Worm (Caenorhabditis elegans) whole organism, L3 larva: ENCODE measurements around the gene fbxa-151.

Experiments used
- R02D3.7 ChIP-seq: fragments of 150-350 bp; optimal IDR thresholded peaks from 2 replicates; lab custom pipeline; 2014; ENCODE audit warnings: missing biosample characterization, missing genetic modification characterization
- ZK546.5 ChIP-seq: sonication (generic microtip); optimal IDR thresholded peaks from 2 replicates; lab custom pipeline; 2017; ENCODE audit warnings: missing biosample characterization, missing genetic modification characterization
- ama-1 ChIP-seq: fragments of 150-350 bp; optimal IDR thresholded peaks from 2 replicates; lab custom pipeline; 2018
- ceh-16 ChIP-seq: sonication (generic microtip); optimal IDR thresholded peaks from 2 replicates; lab custom pipeline; 2017; ENCODE audit warnings: missing biosample characterization, missing genetic modification characterization
- ceh-28 ChIP-seq: fragments of 150-350 bp; optimal IDR thresholded peaks from 2 replicates; lab custom pipeline; 2014; ENCODE audit warnings: missing biosample characterization, missing genetic modification reagents, missing genetic modification characterization
- egl-27 ChIP-seq: sonication (generic microtip); optimal IDR thresholded peaks from 4 replicates; lab custom pipeline; 2017; ENCODE audit warnings: missing biosample characterization, missing genetic modification reagents, missing genetic modification characterization
- egl-5 ChIP-seq: fragments of 150-350 bp; optimal IDR thresholded peaks from 2 replicates; lab custom pipeline; 2017; ENCODE audit warnings: missing biosample characterization, missing genetic modification reagents, missing genetic modification characterization, inconsistent platforms
- elt-1 ChIP-seq: fragments of 150-350 bp; optimal IDR thresholded peaks from 2 replicates; lab custom pipeline; 2014; ENCODE audit warnings: missing biosample characterization, missing genetic modification characterization
- elt-2 ChIP-seq: sonication (generic microtip); optimal IDR thresholded peaks from 2 replicates; lab custom pipeline; 2016; ENCODE audit warnings: missing genetic modification reagents, mild to moderate bottlenecking, missing genetic modification characterization, missing compliant biosample characterization
- eor-1 ChIP-seq, 2 experiments: fragments of 150-350 bp; optimal IDR thresholded peaks; 2 replicates each; lab custom pipeline; 2014 to 2018; ENCODE audit warnings: missing biosample characterization in 2 of 2, missing genetic modification characterization in 2 of 2
- fkh-2 ChIP-seq: fragments of 150-350 bp; optimal IDR thresholded peaks from 2 replicates; lab custom pipeline; 2014; ENCODE audit warnings: missing biosample characterization, missing genetic modification reagents, missing genetic modification characterization
- jun-1 ChIP-seq: fragments of 150-350 bp; optimal IDR thresholded peaks from 2 replicates; lab custom pipeline; 2014; ENCODE audit warnings: missing biosample characterization, missing genetic modification reagents, missing genetic modification characterization
- lin-15B ChIP-seq: fragments of 150-350 bp; optimal IDR thresholded peaks from 2 replicates; lab custom pipeline; 2014; ENCODE audit warnings: missing biosample characterization, missing genetic modification characterization
- mdl-1 ChIP-seq: fragments of 150-350 bp; optimal IDR thresholded peaks from 2 replicates; lab custom pipeline; 2014; ENCODE audit warnings: missing biosample characterization, missing genetic modification characterization
- mml-1 ChIP-seq: fragments of 150-350 bp; sonication (generic microtip); optimal IDR thresholded peaks from 3 replicates; lab custom pipeline; 2014; ENCODE audit warnings: missing biosample characterization, missing genetic modification characterization
- nhr-11 ChIP-seq: fragments of 150-350 bp; optimal IDR thresholded peaks from 2 replicates; lab custom pipeline; 2014; ENCODE audit warnings: missing biosample characterization, missing genetic modification characterization
- nhr-12 ChIP-seq: fragments of 150-350 bp; optimal IDR thresholded peaks from 2 replicates; lab custom pipeline; 2014; ENCODE audit warnings: missing biosample characterization, missing genetic modification characterization
- nhr-237 ChIP-seq: fragments of 150-350 bp; optimal IDR thresholded peaks from 2 replicates; lab custom pipeline; 2014; ENCODE audit warnings: missing biosample characterization, missing genetic modification characterization
- nhr-25 ChIP-seq: sonication (generic microtip); optimal IDR thresholded peaks from 2 replicates; lab custom pipeline; 2017; ENCODE audit warnings: missing biosample characterization, missing genetic modification characterization
- nhr-28 ChIP-seq: fragments of 150-350 bp; optimal IDR thresholded peaks from 2 replicates; lab custom pipeline; 2014; ENCODE audit warnings: missing biosample characterization, missing genetic modification characterization
- nhr-76 ChIP-seq: fragments of 150-350 bp; sonication (generic microtip); optimal IDR thresholded peaks from 5 replicates; lab custom pipeline; 2014; ENCODE audit warnings: missing biosample characterization, missing genetic modification characterization
- nhr-77 ChIP-seq: fragments of 150-350 bp; optimal IDR thresholded peaks from 2 replicates; lab custom pipeline; 2014; ENCODE audit warnings: missing biosample characterization, missing genetic modification characterization
- pha-4 ChIP-seq: fragments of 150-350 bp; optimal IDR thresholded peaks from 2 replicates; lab custom pipeline; 2014; ENCODE audit warnings: missing biosample characterization, missing genetic modification reagents, missing genetic modification characterization
- pqm-1 ChIP-seq: fragments of 150-350 bp; optimal IDR thresholded peaks from 2 replicates; lab custom pipeline; 2017; ENCODE audit warnings: missing biosample characterization, missing genetic modification characterization, inconsistent platforms
- sea-2 ChIP-seq: fragments of 150-350 bp; sonication (generic microtip); optimal IDR thresholded peaks from 4 replicates; lab custom pipeline; 2014; ENCODE audit warnings: missing biosample characterization, missing genetic modification reagents, missing genetic modification characterization
- snpc-4 ChIP-seq: fragments of 150-350 bp; optimal IDR thresholded peaks from 2 replicates; lab custom pipeline; 2014; ENCODE audit warnings: missing biosample characterization, missing genetic modification characterization
- tbx-2 ChIP-seq: sonication (generic microtip); optimal IDR thresholded peaks from 2 replicates; lab custom pipeline; 2016; ENCODE audit warnings: mild to moderate bottlenecking, missing genetic modification characterization, missing compliant biosample characterization
- unc-39 ChIP-seq: sonication (generic microtip); optimal IDR thresholded peaks from 4 replicates; lab custom pipeline; 2017; ENCODE audit warnings: missing biosample characterization, missing genetic modification characterization
- zag-1 ChIP-seq: fragments of 150-350 bp; optimal IDR thresholded peaks from 2 replicates; lab custom pipeline; 2014; ENCODE audit warnings: missing biosample characterization, missing genetic modification characterization
- ztf-11 ChIP-seq: fragments of 150-350 bp; optimal IDR thresholded peaks from 2 replicates; lab custom pipeline; 2014; ENCODE audit warnings: missing biosample characterization, missing genetic modification characterization
- ztf-4 ChIP-seq: fragments of 150-350 bp; optimal IDR thresholded peaks from 2 replicates; lab custom pipeline; 2014; ENCODE audit warnings: missing biosample characterization, missing genetic modification characterization

fbxa-151 gene

DNA sequence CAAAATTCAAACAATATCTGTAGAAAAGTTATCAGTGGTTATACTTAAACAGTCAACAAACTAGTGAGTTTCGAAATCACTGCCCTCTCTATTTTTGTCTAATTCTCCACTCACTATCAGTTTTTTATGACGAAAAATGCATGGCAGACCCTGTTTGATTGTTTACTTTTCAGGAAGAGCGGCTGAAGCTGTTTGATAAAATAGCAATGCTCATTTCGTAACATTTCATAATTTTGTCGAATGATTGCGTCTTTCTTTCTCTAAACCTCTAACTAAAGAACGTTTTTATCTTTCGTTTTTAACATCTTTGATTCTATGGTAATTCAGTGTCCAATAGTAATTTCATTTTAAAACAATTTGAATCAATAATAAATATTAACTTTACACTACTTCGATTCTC, 12.5 kb upstream of the fbxa-151 start:
- peak; percentile 98 for TF ChIP-seq pqm-1 (tag; lab: Kevin White, UChicago)
- TF ChIP-seq nhr-77 (tag; lab: Kevin White, UChicago): no peak
- peak; percentile 99 for TF ChIP-seq elt-2 (tag; lab: Kevin White, UChicago)
- peak; percentile 89 for TF ChIP-seq jun-1
- peak; percentile 95 for TF ChIP-seq pha-4 (tag; lab: Kevin White, UChicago)
- TF ChIP-seq ceh-28 (tag; lab: Kevin White, UChicago): peak; percentile 42
- TF ChIP-seq sea-2 (GFP tag; lab: Kevin White, UChicago): no peak
- TF ChIP-seq eor-1 (tag; optimal IDR thresholded peaks at IDR 0.05; lab: Kevin White, UChicago): no peak
- peak; percentile 45 for TF ChIP-seq egl-27 (tag; lab: Kevin White, UChicago)

DNA sequence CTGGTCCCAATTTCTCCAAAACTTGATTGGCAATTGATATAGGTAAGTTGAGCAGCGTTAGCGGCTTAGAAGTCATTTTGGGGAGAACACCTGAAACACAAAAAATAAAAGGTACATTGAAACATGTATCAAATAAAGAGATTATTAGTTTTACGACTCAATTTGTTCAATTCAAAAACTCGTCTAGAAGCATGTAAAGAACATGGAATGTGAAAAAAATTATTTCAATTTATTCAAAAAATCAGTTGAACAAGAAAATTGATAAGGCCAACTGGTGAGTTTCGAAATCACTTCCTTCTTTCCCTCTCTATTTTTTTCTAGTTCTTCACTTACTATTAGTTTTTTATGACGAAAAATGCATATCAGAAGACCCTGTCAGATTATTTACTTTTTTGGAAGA, 8.8 kb upstream of the fbxa-151 start, which contains the start of gene fbxa-30:
TSS of gene fbxa-30 (minus strand) at position 101 of the 400 bp plus-strand sequence.
- TF ChIP-seq tbx-2 (tag; lab: Kevin White, UChicago): no peak
- TF ChIP-seq elt-2 (tag; lab: Kevin White, UChicago): peak; percentile 6

DNA sequence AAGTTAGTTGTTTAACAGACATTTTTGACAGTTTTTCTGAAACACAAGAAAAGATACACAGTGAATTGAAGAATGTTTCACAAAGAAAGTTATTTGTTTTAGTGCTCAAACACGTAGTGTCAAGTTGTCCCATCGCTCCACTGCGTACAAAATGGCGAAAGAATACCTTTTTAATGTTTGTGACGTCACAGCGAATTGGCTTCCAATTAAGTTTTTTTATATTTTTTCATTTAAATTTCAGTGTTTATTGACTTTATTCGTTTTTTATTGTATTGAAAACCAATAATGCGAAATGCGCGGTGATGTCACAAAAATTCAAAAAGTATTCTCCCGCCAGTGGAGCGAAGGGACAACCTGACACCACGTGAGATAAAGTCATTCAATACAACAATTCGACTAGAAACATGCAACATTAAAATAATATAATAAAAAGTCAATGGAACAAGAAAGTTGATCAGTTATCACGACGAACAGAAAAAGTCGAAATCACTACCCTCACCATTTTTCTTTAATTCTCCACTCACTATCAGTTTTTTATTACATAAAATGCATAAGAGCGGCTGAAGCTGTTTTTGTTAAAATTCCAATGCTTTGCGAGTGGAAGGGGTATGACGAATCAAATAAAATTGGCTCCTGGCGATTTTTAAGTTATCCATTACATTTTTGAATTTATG, 7.1 kb upstream of the fbxa-151 start, which contains the start of gene fbxa-29:
TSS of gene fbxa-29 (minus strand) at position 51 of the 674 bp plus-strand sequence.
- TF ChIP-seq mml-1 (tag; lab: Kevin White, UChicago): no peak
- TF ChIP-seq mdl-1 (tag; lab: Kevin White, UChicago): no peak
- no peak for TF ChIP-seq ZK546.5
- TF ChIP-seq lin-15B (tag; lab: Kevin White, UChicago): no peak
- TF ChIP-seq pha-4 (tag; lab: Kevin White, UChicago): no peak
- TF ChIP-seq ama-1 (lab: Kevin White, UChicago): no peak
- TF ChIP-seq pqm-1 (tag; lab: Kevin White, UChicago): peak; percentile 58
- peak; percentile 72 for TF ChIP-seq elt-2 (tag; lab: Kevin White, UChicago)
- TF ChIP-seq R02D3.7 (tag; lab: Kevin White, UChicago): no peak
- TF ChIP-seq, all 47 proteins: peak for 2

DNA sequence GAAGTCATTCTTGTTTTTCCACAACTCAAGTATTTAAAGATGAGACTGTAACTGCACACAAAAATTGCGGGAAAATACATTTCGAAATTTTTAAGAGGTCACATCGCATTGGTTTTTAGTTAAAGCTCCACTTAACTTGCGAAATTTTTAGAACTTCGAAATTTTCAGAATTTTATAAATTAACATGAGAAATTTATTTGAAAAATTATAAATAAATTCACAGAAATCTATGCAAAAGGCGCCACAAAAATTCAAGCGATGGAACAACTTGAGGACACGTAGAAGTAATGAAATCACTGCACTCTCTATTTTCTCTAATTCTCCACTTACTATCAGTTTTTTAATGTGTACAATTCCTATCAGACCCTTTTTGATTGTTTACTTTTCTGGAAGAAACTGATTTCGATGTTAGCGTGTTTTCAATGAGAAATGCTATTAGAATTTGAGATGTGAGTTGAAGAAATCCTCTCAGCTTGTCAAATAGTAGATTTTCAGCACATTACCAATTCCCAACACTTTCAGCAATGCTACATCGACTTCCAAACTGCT, 4.8 kb upstream of the fbxa-151 start, which contains the start of gene fbxa-31:
TSS of gene fbxa-31 (minus strand) at position 51 of the 549 bp plus-strand sequence.
- no peak for TF ChIP-seq ztf-4 (tag; lab: Kevin White, UChicago)
- no peak for TF ChIP-seq nhr-11 (tag; lab: Kevin White, UChicago)
- TF ChIP-seq nhr-76 (tag; lab: Kevin White, UChicago): no peak
- peak; percentile 59 for TF ChIP-seq elt-2 (tag; lab: Kevin White, UChicago)
- TF ChIP-seq mdl-1 (tag; lab: Kevin White, UChicago): no peak
- TF ChIP-seq pqm-1 (tag; lab: Kevin White, UChicago): peak; percentile 48
- no peak for TF ChIP-seq jun-1
- no peak for TF ChIP-seq zag-1 (tag; lab: Kevin White, UChicago)
- TF ChIP-seq ceh-28 (tag; lab: Kevin White, UChicago): no peak
- TF ChIP-seq snpc-4 (tag; lab: Kevin White, UChicago): no peak
- TF ChIP-seq unc-39 (tag; lab: Kevin White, UChicago): no peak
- no peak for TF ChIP-seq nhr-28 (tag; lab: Kevin White, UChicago)
- TF ChIP-seq egl-5 (tag; lab: Kevin White, UChicago): no peak
- no peak for TF ChIP-seq lin-15B (tag; lab: Kevin White, UChicago)
- TF ChIP-seq nhr-237 (tag; lab: Kevin White, UChicago): no peak
- TF ChIP-seq nhr-25 (tag; lab: Kevin White, UChicago): no peak
- no peak for TF ChIP-seq ztf-11 (tag; lab: Kevin White, UChicago)
- peak; percentile 96 for TF ChIP-seq pha-4 (tag; lab: Kevin White, UChicago)
- TF ChIP-seq ceh-16 (tag; lab: Kevin White, UChicago): no peak

DNA sequence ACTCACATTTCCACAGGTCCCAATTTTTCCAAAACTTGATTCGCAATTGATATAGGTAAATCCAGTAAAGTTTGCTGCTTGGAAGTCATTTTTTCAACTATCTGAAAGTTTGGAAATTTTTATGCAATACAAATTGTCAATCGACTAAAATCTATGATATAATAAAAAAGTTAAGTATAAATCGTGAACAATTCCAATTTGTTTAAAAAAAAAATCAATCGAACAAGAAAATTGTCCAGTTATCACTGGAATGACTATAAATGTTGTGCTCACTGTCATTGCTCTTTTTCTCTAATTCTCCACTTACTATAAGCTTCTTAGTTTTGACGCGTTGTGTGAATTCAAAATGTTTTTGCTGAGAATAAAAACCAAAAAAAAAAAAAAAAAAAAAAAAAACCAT, 2.5 kb upstream of the fbxa-151 start, which contains the start of gene fbxa-32:
TSS of gene fbxa-32 (minus strand) at position 101 of the 400 bp plus-strand sequence.
- TF ChIP-seq nhr-12 (no peak), nhr-237 (tag; lab: Kevin White, UChicago) (no peak), nhr-76 (tag; lab: Kevin White, UChicago) (no peak), pha-4 (tag; lab: Kevin White, UChicago) (peak; percentile 14), fkh-2 (no peak), nhr-77 (tag; lab: Kevin White, UChicago) (no peak), elt-1 (tag; lab: Kevin White, UChicago) (no peak), snpc-4 (tag; lab: Kevin White, UChicago) (no peak), elt-2 (tag; lab: Kevin White, UChicago) (peak; percentile 57), nhr-11 (tag; lab: Kevin White, UChicago) (no peak)
